Worm (Caenorhabditis elegans) whole organism, late embryonic: ENCODE results near the gene fox-1.

Experiments
- ceh-14 ChIP-seq: sonication (generic microtip); optimal IDR thresholded peaks from 2 replicates; lab custom pipeline; 2016; ENCODE audit warnings: missing genotype, missing genetic modification characterization, missing compliant biosample characterization
- ceh-24 ChIP-seq: sonication (generic microtip); optimal IDR thresholded peaks from 2 replicates; lab custom pipeline; 2016; ENCODE audit warnings: mild to moderate bottlenecking, missing genetic modification characterization, missing compliant biosample characterization
- fkh-10 ChIP-seq: fragments of 150-350 bp; optimal IDR thresholded peaks from 2 replicates; lab custom pipeline; 2014; ENCODE audit warnings: missing biosample characterization, missing genetic modification reagents, missing genetic modification characterization
- nhr-11 ChIP-seq: fragments of 150-350 bp; optimal IDR thresholded peaks from 2 replicates; lab custom pipeline; 2014; ENCODE audit warnings: missing biosample characterization, missing genetic modification characterization
- rnt-1 ChIP-seq: sonication (generic microtip); optimal IDR thresholded peaks from 2 replicates; lab custom pipeline; 2016; ENCODE audit warnings: missing genetic modification characterization, missing compliant biosample characterization

DNA sequence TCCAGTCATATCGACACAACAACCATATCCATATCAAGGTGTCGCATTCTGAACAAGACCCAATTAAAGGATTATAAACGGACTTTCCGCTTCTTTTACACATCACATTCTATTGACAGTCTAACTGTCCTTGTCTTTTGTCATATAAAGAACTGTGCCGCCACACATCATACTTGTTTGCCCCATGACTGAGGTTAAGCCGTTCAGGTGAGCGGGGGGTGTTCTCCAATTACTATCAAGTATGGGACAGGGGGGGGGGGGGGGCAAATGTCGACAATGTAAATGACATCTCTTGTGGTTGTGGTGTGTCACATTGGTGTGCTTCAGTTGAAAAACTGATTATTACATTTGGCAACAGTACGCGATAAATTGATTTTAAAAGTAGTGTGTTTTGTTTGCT, 25.9 kb downstream of the fox-1 start:
- TF ChIP-seq fkh-10 (GFP tag; lab: Kevin White, UChicago): no peak
- TF ChIP-seq ceh-14 (tag; lab: Kevin White, UChicago): no peak
- TF ChIP-seq rnt-1 (tag; lab: Kevin White, UChicago): no peak
- TF ChIP-seq nhr-11 (tag; lab: Kevin White, UChicago): no peak
- no peak for TF ChIP-seq ceh-24 (tag; lab: Kevin White, UChicago)
